Worm (Caenorhabditis elegans) whole organism, midembryonic: Measurements from ENCODE around the gene col-94.

Experiments used
- T22C8.4 ChIP-seq: fragments of 200-800 bp; sonication (Bioruptor generic); IDR thresholded peaks from 2 replicates; pipeline ENCODE4 v1.3.6; 2022; ENCODE audit warnings: missing genetic modification characterization, missing compliant biosample characterization
- cog-1 ChIP-seq: sonication (generic microtip); optimal IDR thresholded peaks from 2 replicates; lab custom pipeline; 2016; ENCODE audit warnings: missing genetic modification characterization, missing compliant biosample characterization
- flt-1 ChIP-seq: fragments of 200-800 bp; sonication (Bioruptor generic); IDR thresholded peaks from 2 replicates; pipeline ENCODE4 v1.3.6; 2022; ENCODE audit warnings: missing genetic modification characterization, missing compliant biosample characterization
- klf-2 ChIP-seq: fragments of 200-800 bp; sonication (Bioruptor generic); conservative IDR thresholded peaks from 2 replicates; pipeline ENCODE4 v1.3.6; 2022; ENCODE audit warnings: missing genetic modification reagents, missing genetic modification characterization, missing compliant biosample characterization
- med-1 ChIP-seq: sonication (generic microtip); optimal IDR thresholded peaks from 2 replicates; lab custom pipeline; 2017; ENCODE audit warnings: missing genetic modification characterization, mild to moderate bottlenecking, missing compliant biosample characterization, antibody characterized with exemption, missing genetic modification reagents; ENCODE audit not compliant: insufficient read depth
- ref-1 ChIP-seq: fragments of 200-800 bp; sonication (Bioruptor generic); conservative IDR thresholded peaks from 2 replicates; pipeline ENCODE4 v1.3.6; 2022; ENCODE audit warnings: missing genetic modification reagents, missing genetic modification characterization, missing compliant biosample characterization
- tab-1 ChIP-seq: fragments of 200-800 bp; sonication (Bioruptor generic); IDR thresholded peaks from 2 replicates; pipeline ENCODE4 v1.3.6; 2022; ENCODE audit warnings: missing genetic modification characterization, missing compliant biosample characterization
- ztf-23 ChIP-seq: fragments of 200-800 bp; sonication (Bioruptor generic); IDR thresholded peaks from 2 replicates; pipeline ENCODE4 v1.3.6; 2022; ENCODE audit warnings: missing genetic modification reagents, missing genetic modification characterization, missing compliant biosample characterization
- ztf-29 ChIP-seq: fragments of 200-800 bp; sonication (Bioruptor generic); IDR thresholded peaks from 2 replicates; pipeline ENCODE4 v1.3.6; 2022; ENCODE audit warnings: missing genetic modification reagents, missing genetic modification characterization, missing compliant biosample characterization

Gene col-94

ce11 chrIII:10983153-10983552 is 4.5 kb downstream of the col-94 start, which contains the start of gene col-92:
Gene col-92, minus strand, starts transcription at chrIII:10983253.
- TF ChIP-seq ztf-29 (GFP tag; lab: Robert Waterston, UW): no peak
- TF ChIP-seq flt-1 (GFP tag; lab: Robert Waterston, UW): no peak
- no peak for TF ChIP-seq ref-1 (GFP tag; lab: Robert Waterston, UW)
- no peak for TF ChIP-seq med-1 (GFP tag; lab: Kevin White, UChicago)
- no peak for TF ChIP-seq T22C8.4 (GFP tag; lab: Robert Waterston, UW)
- TF ChIP-seq ztf-23 (GFP tag; lab: Robert Waterston, UW): no peak
- TF ChIP-seq klf-2 (GFP tag; lab: Robert Waterston, UW): no peak
- no peak for TF ChIP-seq cog-1 (tag; lab: Kevin White, UChicago)
- TF ChIP-seq tab-1: no peak

DNA sequence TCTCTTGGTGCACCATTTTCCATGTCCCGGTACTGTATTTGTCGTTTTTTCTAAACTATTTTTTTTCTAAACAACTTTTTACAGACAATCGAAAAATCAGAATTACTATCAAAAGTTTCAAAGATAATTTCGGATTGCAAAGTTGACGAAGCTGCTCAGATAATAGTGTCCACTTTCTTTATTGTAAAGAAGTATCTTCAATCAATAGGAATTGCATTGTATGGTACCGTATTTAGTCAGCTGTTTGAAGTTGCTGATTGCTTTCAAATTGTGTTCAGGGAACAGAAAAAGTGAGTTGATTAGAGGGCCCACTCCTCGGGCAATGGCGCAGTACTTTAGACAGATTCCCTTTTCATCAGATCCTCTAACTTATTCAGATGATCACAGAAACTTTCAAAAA is 6.1 kb downstream of the col-94 start:
- no peak for TF ChIP-seq flt-1 (GFP tag; lab: Robert Waterston, UW)

DNA sequence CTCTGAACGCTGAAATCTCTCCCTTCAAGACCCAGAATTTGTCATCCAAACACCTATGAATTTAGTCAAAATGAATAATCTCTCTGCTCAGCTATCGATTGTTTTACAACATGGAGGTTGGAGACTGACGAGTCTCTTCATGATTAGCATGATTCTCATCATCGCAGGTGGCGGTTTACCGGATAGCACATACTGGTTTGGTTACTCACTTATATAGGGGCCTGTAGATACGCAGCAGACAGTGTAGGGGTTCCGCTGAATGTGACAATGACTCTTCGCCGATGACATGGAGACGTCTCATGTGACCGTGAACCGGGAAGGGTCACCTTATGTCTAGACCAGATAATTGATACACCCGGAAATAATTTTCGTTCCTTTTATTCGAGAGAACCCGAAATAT is 11.1 kb downstream of the col-94 start:
- TF ChIP-seq ztf-29 (GFP tag; lab: Robert Waterston, UW) (no peak), cog-1 (tag; lab: Kevin White, UChicago) (no peak), T22C8.4 (GFP tag; lab: Robert Waterston, UW) (no peak), ref-1 (GFP tag; lab: Robert Waterston, UW) (no peak), med-1 (GFP tag; lab: Kevin White, UChicago) (no peak), klf-2 (GFP tag; lab: Robert Waterston, UW) (no peak), tab-1 (no peak), flt-1 (GFP tag; lab: Robert Waterston, UW) (no peak), ztf-23 (GFP tag; lab: Robert Waterston, UW) (no peak)

- TF ChIP-seq med-1 (GFP tag; lab: Kevin White, UChicago) (no peak), flt-1 (GFP tag; lab: Robert Waterston, UW) (no peak), klf-2 (GFP tag; lab: Robert Waterston, UW) (no peak), cog-1 (tag; lab: Kevin White, UChicago) (no peak), ztf-23 (GFP tag; lab: Robert Waterston, UW) (no peak), T22C8.4 (GFP tag; lab: Robert Waterston, UW) (no peak), ztf-29 (GFP tag; lab: Robert Waterston, UW) (no peak), tab-1 (no peak), ref-1 (GFP tag; lab: Robert Waterston, UW) (no peak)
These were observed 18.0 kb downstream of the col-94 start, which contains the start of gene dhc-4 for ce11 chrIII:10969644-10970043. Gene dhc-4, plus strand, starts transcription at chrIII:10969944.

DNA sequence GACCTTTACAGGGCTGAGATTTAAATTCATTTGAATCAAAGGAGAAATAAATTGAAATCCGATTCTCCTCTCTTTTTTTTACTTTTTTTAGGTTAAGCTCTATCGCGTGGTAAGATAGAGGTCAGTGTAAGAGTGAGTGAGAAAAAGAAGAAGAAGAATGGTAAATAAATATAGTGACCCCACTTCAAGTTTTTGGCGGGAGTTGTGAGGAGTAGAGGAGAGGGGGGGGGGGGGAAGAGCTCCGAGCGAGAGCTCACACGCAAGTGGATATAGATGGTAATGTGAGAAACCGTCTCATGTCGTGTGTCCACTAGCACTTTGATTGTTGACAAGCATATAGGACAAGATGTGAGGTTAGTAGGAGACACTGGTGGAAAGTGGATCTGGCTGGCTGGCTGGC is 20.7 kb downstream of the col-94 start, which contains the start of gene W05B2.2:
Gene W05B2.2 (minus strand): TSS at position 101 of the 400 bp plus-strand sequence.
- TF ChIP-seq cog-1 (tag; lab: Kevin White, UChicago) (no peak), T22C8.4 (GFP tag; lab: Robert Waterston, UW) (no peak), ztf-29 (GFP tag; lab: Robert Waterston, UW) (no peak), flt-1 (GFP tag; lab: Robert Waterston, UW) (no peak), ztf-23 (GFP tag; lab: Robert Waterston, UW) (no peak), ref-1 (GFP tag; lab: Robert Waterston, UW) (no peak), klf-2 (GFP tag; lab: Robert Waterston, UW) (no peak), tab-1 (no peak), med-1 (GFP tag; lab: Kevin White, UChicago) (no peak)

- TF ChIP-seq cog-1 (tag; lab: Kevin White, UChicago) (no peak), flt-1 (GFP tag; lab: Robert Waterston, UW) (no peak), ref-1 (GFP tag; lab: Robert Waterston, UW) (no peak), ztf-23 (GFP tag; lab: Robert Waterston, UW) (no peak), med-1 (GFP tag; lab: Kevin White, UChicago) (no peak), klf-2 (GFP tag; lab: Robert Waterston, UW) (no peak), tab-1 (no peak), ztf-29 (GFP tag; lab: Robert Waterston, UW) (no peak), T22C8.4 (GFP tag; lab: Robert Waterston, UW) (no peak)
These were observed 24.8 kb downstream of the col-94 start for ce11 chrIII:10962910-10963309.

DNA sequence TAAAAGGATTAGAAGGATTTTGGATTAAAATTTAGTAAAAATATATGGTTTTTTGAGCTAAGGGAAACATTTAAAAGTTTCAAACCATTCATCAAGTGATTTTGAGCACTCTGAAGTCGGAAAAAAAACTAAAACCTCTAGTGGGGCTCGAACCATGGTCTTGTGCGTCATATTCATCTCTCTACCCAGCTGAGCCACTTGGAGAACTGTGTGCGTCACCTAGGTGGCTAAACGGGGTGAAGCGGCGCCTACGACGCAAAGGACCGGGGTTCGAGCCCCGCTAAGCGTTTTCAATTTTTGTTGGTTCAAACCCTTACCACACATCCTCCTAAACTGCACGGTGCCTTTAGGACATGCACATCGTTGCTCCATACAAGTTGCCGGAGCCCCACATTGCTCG is 27.3 kb downstream of the col-94 start:
- TF ChIP-seq tab-1 (no peak), ref-1 (GFP tag; lab: Robert Waterston, UW) (no peak), med-1 (GFP tag; lab: Kevin White, UChicago) (no peak), T22C8.4 (GFP tag; lab: Robert Waterston, UW) (no peak), ztf-29 (GFP tag; lab: Robert Waterston, UW) (no peak), cog-1 (tag; lab: Kevin White, UChicago) (no peak), flt-1 (GFP tag; lab: Robert Waterston, UW) (no peak), ztf-23 (GFP tag; lab: Robert Waterston, UW) (no peak), klf-2 (GFP tag; lab: Robert Waterston, UW) (no peak)

DNA sequence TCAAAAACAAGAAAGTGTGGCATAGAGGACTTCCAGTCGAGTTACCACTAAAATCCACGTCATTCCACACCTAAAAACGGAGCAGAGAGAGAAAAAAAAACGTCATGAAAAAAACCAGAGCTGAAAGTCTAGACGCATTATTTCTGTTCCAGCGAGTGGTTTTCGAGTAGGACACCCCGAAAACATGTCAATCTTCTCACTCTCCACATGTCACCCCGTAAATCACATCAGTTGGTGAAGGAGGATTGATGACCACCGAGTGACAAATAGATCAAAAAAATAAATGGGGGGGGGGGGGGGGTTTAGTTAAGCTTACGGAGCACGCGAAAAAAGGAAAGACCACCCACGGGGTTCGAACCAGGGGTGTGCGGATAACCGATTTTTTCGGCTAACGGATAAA is 30.0 kb downstream of the col-94 start:
- TF ChIP-seq flt-1 (GFP tag; lab: Robert Waterston, UW): no peak
- no peak for TF ChIP-seq klf-2 (GFP tag; lab: Robert Waterston, UW)
- no peak for TF ChIP-seq T22C8.4 (GFP tag; lab: Robert Waterston, UW)
- no peak for TF ChIP-seq ref-1 (GFP tag; lab: Robert Waterston, UW)
- no peak for TF ChIP-seq ztf-29 (GFP tag; lab: Robert Waterston, UW)
- TF ChIP-seq tab-1: no peak
- TF ChIP-seq cog-1 (tag; lab: Kevin White, UChicago): no peak

- TF ChIP-seq cog-1 (tag; lab: Kevin White, UChicago) (no peak), klf-2 (GFP tag; lab: Robert Waterston, UW) (no peak)
These were observed 30.4 kb downstream of the col-94 start for ce11 chrIII:10957236-10957635.

ce11 chrIII:10953160-10953559 is 34.5 kb downstream of the col-94 start, which contains the start of gene zig-5:
Gene zig-5, minus strand, starts transcription at chrIII:10953508.
- no peak for TF ChIP-seq med-1 (GFP tag; lab: Kevin White, UChicago)
